Worm (Caenorhabditis elegans) whole organism, late embryonic: ENCODE measurements around the gene zip-7.

Experiments used
- F13H6.1 ChIP-seq: sonication (generic microtip); optimal IDR thresholded peaks from 2 replicates; lab custom pipeline; 2016; ENCODE audit warnings: missing genetic modification characterization, missing compliant biosample characterization
- ahr-1 ChIP-seq: sonication (generic microtip); optimal IDR thresholded peaks from 2 replicates; lab custom pipeline; 2016; ENCODE audit warnings: missing genetic modification characterization, missing compliant biosample characterization
- fkh-10 ChIP-seq: fragments of 150-350 bp; optimal IDR thresholded peaks from 2 replicates; lab custom pipeline; 2014; ENCODE audit warnings: missing biosample characterization, missing genetic modification reagents, missing genetic modification characterization
- gmeb-2 ChIP-seq: sonication (generic microtip); optimal IDR thresholded peaks from 2 replicates; lab custom pipeline; 2016; ENCODE audit warnings: missing genetic modification characterization, inconsistent platforms, missing compliant biosample characterization
- odd-2 ChIP-seq: sonication (generic microtip); optimal IDR thresholded peaks from 2 replicates; lab custom pipeline; 2017; ENCODE audit warnings: antibody characterized with exemption, mild to moderate bottlenecking, missing genetic modification characterization, missing compliant biosample characterization
- pqm-1 ChIP-seq: sonication (generic microtip); optimal IDR thresholded peaks from 2 replicates; lab custom pipeline; 2016; ENCODE audit warnings: missing genetic modification characterization, missing compliant biosample characterization
- sdc-2 ChIP-seq: sonication (generic microtip); optimal IDR thresholded peaks from 2 replicates; lab custom pipeline; 2016; ENCODE audit warnings: missing genotype, missing genetic modification characterization, missing compliant biosample characterization
- tbx-7 ChIP-seq: sonication (generic microtip); optimal IDR thresholded peaks from 2 replicates; lab custom pipeline; 2016; ENCODE audit warnings: missing genotype, missing genetic modification characterization, missing compliant biosample characterization

- TF ChIP-seq odd-2 (tag; lab: Kevin White, UChicago) (no peak), tbx-7 (tag; lab: Kevin White, UChicago) (no peak), pqm-1 (tag; lab: Kevin White, UChicago) (no peak), F13H6.1 (tag; lab: Kevin White, UChicago) (no peak), ahr-1 (no peak), sdc-2 (tag; lab: Kevin White, UChicago) (no peak), gmeb-2 (tag; lab: Kevin White, UChicago) (no peak), fkh-10 (no peak)
These were observed 20.6 kb upstream of the zip-7 start, which contains the start of gene Y51H4A.5 for ce11 chrIV:16526038-16526437.
